Fruit fly (Drosophila melanogaster) whole organism, embryonic: ENCODE data around the gene CG17625.

Source experiments
- Ada2b ChIP-seq: fragments of 200-800 bp; sonication (Bioruptor generic); IDR thresholded peaks from 2 replicates; pipeline ENCODE4 v1.3.6; 2022; ENCODE audit warnings: missing biosample characterization, missing genetic modification characterization
- BtbVII ChIP-seq: fragments of 200-800 bp; sonication (Bioruptor generic); optimal IDR thresholded peaks from 3 replicates; lab custom pipeline; 2017; ENCODE audit warnings: missing biosample characterization, mild to moderate bottlenecking, missing genetic modification characterization
- C15 ChIP-seq: fragments of 200-800 bp; sonication (Bioruptor generic); IDR thresholded peaks from 3 replicates; pipeline ENCODE4 v1.3.6; 2022; ENCODE audit warnings: missing biosample characterization, missing genetic modification characterization
- CG10147 ChIP-seq: fragments of 200-800 bp; sonication (Bioruptor generic); optimal IDR thresholded peaks from 2 replicates; lab custom pipeline; 2019; ENCODE audit warnings: missing biosample characterization, mild to moderate bottlenecking, missing genetic modification characterization, moderate library complexity
- CG10959 ChIP-seq: fragments of 200-800 bp; sonication (Bioruptor generic); IDR thresholded peaks from 2 replicates; pipeline ENCODE4 v1.3.6; 2022; ENCODE audit warnings: missing biosample characterization, missing genetic modification characterization
- CG11398 ChIP-seq: fragments of 200-800 bp; sonication (Bioruptor generic); optimal IDR thresholded peaks from 2 replicates; lab custom pipeline; 2016; ENCODE audit warnings: missing biosample characterization, missing genetic modification characterization
- CG12219 ChIP-seq: fragments of 200-800 bp; sonication (Bioruptor generic); optimal IDR thresholded peaks from 3 replicates; lab custom pipeline; 2018; ENCODE audit warnings: missing biosample characterization, mild to moderate bottlenecking, missing genetic modification characterization
- CG14441 ChIP-seq: fragments of 200-800 bp; sonication (Bioruptor generic); IDR thresholded peaks from 2 replicates; pipeline ENCODE4 v1.3.6; 2022; ENCODE audit warnings: missing biosample characterization, missing genetic modification characterization
- CG14860 ChIP-seq: fragments of 200-800 bp; sonication (Bioruptor generic); IDR thresholded peaks from 3 replicates; pipeline ENCODE4 v1.3.6; 2022; ENCODE audit warnings: missing biosample characterization, missing genetic modification characterization; ENCODE audit not compliant: partially characterized antibody
- CG1602 ChIP-seq: fragments of 200-800 bp; sonication (Bioruptor generic); optimal IDR thresholded peaks from 3 replicates; lab custom pipeline; 2016; ENCODE audit warnings: missing biosample characterization, missing genetic modification characterization
- CG17385 ChIP-seq: fragments of 200-800 bp; sonication (Bioruptor generic); optimal IDR thresholded peaks from 3 replicates; lab custom pipeline; 2018; ENCODE audit warnings: missing biosample characterization, mild to moderate bottlenecking, missing genetic modification characterization
- CG2120 ChIP-seq: fragments of 200-800 bp; sonication (Bioruptor generic); optimal IDR thresholded peaks from 3 replicates; lab custom pipeline; 2016; ENCODE audit warnings: missing biosample characterization, missing genetic modification characterization
- CG2129 ChIP-seq: fragments of 200-800 bp; sonication (Bioruptor generic); IDR thresholded peaks from 2 replicates; pipeline ENCODE4 v1.3.6; 2022; ENCODE audit warnings: missing biosample characterization, missing genetic modification characterization; ENCODE audit not compliant: partially characterized antibody
- CG2202 ChIP-seq: fragments of 200-800 bp; sonication (Bioruptor generic); optimal IDR thresholded peaks from 2 replicates; lab custom pipeline; 2018; ENCODE audit warnings: missing biosample characterization, mild to moderate bottlenecking, missing genetic modification characterization
- CG3995 ChIP-seq: fragments of 200-800 bp; sonication (Bioruptor generic); optimal IDR thresholded peaks from 3 replicates; lab custom pipeline; 2016; ENCODE audit warnings: missing biosample characterization, missing genetic modification characterization
- CG4404 ChIP-seq: fragments of 200-800 bp; sonication (Bioruptor generic); IDR thresholded peaks from 2 replicates; pipeline ENCODE4 v1.3.6; 2022; ENCODE audit warnings: missing biosample characterization, missing genetic modification characterization
- CG6765 ChIP-seq: fragments of 200-800 bp; sonication (Bioruptor generic); optimal IDR thresholded peaks from 3 replicates; lab custom pipeline; 2017; ENCODE audit warnings: missing biosample characterization, mild to moderate bottlenecking, missing genetic modification characterization
- CG8089 ChIP-seq: fragments of 200-800 bp; sonication (Bioruptor generic); optimal IDR thresholded peaks from 3 replicates; lab custom pipeline; 2016; ENCODE audit warnings: missing biosample characterization, missing genetic modification characterization
- CG8478 ChIP-seq: fragments of >200 bp; optimal IDR thresholded peaks from 2 replicates; lab custom pipeline; 2018
- CG9727 ChIP-seq: fragments of 200-800 bp; sonication (Bioruptor generic); optimal IDR thresholded peaks from 3 replicates; lab custom pipeline; 2017; ENCODE audit warnings: missing biosample characterization, mild to moderate bottlenecking, missing genetic modification characterization
- CoRest ChIP-seq: fragments of 200-800 bp; sonication (Bioruptor generic); optimal IDR thresholded peaks from 3 replicates; lab custom pipeline; 2018; ENCODE audit warnings: missing biosample characterization, mild to moderate bottlenecking, missing genetic modification characterization, moderate library complexity
- Ets65A ChIP-seq: fragments of 200-800 bp; sonication (Bioruptor generic); peaks from one replicate; lab custom pipeline; 2016; ENCODE audit warnings: missing biosample characterization, missing genetic modification characterization
- Ets97D ChIP-seq: fragments of 200-800 bp; sonication (Bioruptor generic); optimal IDR thresholded peaks from 3 replicates; lab custom pipeline; 2016; ENCODE audit warnings: missing biosample characterization, missing genetic modification characterization
- GATAe ChIP-seq: fragments of 200-800 bp; sonication (Bioruptor generic); conservative IDR thresholded peaks from 2 replicates; pipeline ENCODE4 v1.3.6; 2022; ENCODE audit warnings: missing biosample characterization, missing genetic modification characterization
- H15 ChIP-seq: fragments of 200-800 bp; sonication (Bioruptor generic); IDR thresholded peaks from 3 replicates; pipeline ENCODE4 v1.3.6; 2022; ENCODE audit warnings: missing biosample characterization, missing genetic modification characterization
- Lhr ChIP-seq: fragments of 200-800 bp; sonication (Bioruptor generic); optimal IDR thresholded peaks from 3 replicates; lab custom pipeline; 2017; ENCODE audit warnings: mild to moderate bottlenecking, missing biosample characterization, missing genetic modification reagents, missing genetic modification characterization
- Ravus ChIP-seq: fragments of 200-800 bp; sonication (Bioruptor generic); IDR thresholded peaks from 2 replicates; pipeline ENCODE4 v1.3.6; 2022; ENCODE audit warnings: missing biosample characterization, missing genetic modification characterization
- Side ChIP-seq: fragments of 200-800 bp; sonication (Bioruptor generic); optimal IDR thresholded peaks from 2 replicates; lab custom pipeline; 2016; ENCODE audit warnings: missing biosample characterization, missing genetic modification characterization
- Spps ChIP-seq: fragments of 200-800 bp; sonication (Bioruptor generic); optimal IDR thresholded peaks from 2 replicates; lab custom pipeline; 2018; ENCODE audit warnings: missing biosample characterization, mild to moderate bottlenecking, missing genetic modification characterization
- Taf1 ChIP-seq: fragments of 200-800 bp; sonication (Bioruptor generic); IDR thresholded peaks from 2 replicates; pipeline ENCODE4 v1.3.6; 2022; ENCODE audit warnings: missing biosample characterization, missing genetic modification characterization
- Vsx1 ChIP-seq: fragments of 200-800 bp; sonication (Bioruptor generic); optimal IDR thresholded peaks from 2 replicates; lab custom pipeline; 2017; ENCODE audit warnings: missing biosample characterization, mild to moderate bottlenecking, missing genetic modification characterization, missing genetic modification reagents
- Xbp1 ChIP-seq: fragments of 200-800 bp; sonication (Bioruptor generic); optimal IDR thresholded peaks from 3 replicates; lab custom pipeline; 2016; ENCODE audit warnings: missing biosample characterization, mild to moderate bottlenecking, missing genetic modification characterization
- Xrp1 ChIP-seq: fragments of 200-800 bp; sonication (Bioruptor generic); IDR thresholded peaks from 2 replicates; pipeline ENCODE4 v1.3.6; 2022; ENCODE audit warnings: missing biosample characterization, missing genetic modification characterization
- ab ChIP-seq: fragments of 200-800 bp; sonication (Bioruptor generic); optimal IDR thresholded peaks from 2 replicates; lab custom pipeline; 2016; ENCODE audit warnings: missing biosample characterization, missing genetic modification characterization
- ac ChIP-seq: fragments of 200-800 bp; sonication (Bioruptor generic); optimal IDR thresholded peaks from 3 replicates; lab custom pipeline; 2017; ENCODE audit warnings: missing biosample characterization, mild to moderate bottlenecking, missing genetic modification characterization
- ap ChIP-seq: fragments of 200-800 bp; sonication (Bioruptor generic); IDR thresholded peaks from 2 replicates; pipeline ENCODE4 v1.3.6; 2022; ENCODE audit warnings: missing biosample characterization, missing genetic modification characterization
- cas ChIP-seq: fragments of 200-800 bp; sonication (Bioruptor generic); IDR thresholded peaks from 2 replicates; pipeline ENCODE4 v1.3.6; 2022; ENCODE audit warnings: missing biosample characterization, missing genetic modification characterization
- crol ChIP-seq: fragments of 200-800 bp; sonication (Bioruptor generic); IDR thresholded peaks from 2 replicates; pipeline ENCODE4 v1.3.6; 2022; ENCODE audit warnings: missing biosample characterization, missing genetic modification characterization
- crp ChIP-seq, 2 experiments: fragments of 200-800 bp; sonication (Bioruptor generic); optimal IDR thresholded peaks; 2 replicates in 1 of 2; 3 replicates in 1 of 2; lab custom pipeline; 2017; ENCODE audit warnings: missing biosample characterization in 2 of 2, missing genetic modification characterization in 2 of 2, mild to moderate bottlenecking in 1 of 2, moderate library complexity in 1 of 2
- dan ChIP-seq: fragments of 200-800 bp; sonication (Bioruptor generic); IDR thresholded peaks from 2 replicates; pipeline ENCODE4 v1.3.6; 2022; ENCODE audit warnings: missing biosample characterization, missing genetic modification characterization
- grn ChIP-seq: fragments of 200-800 bp; sonication (Bioruptor generic); optimal IDR thresholded peaks from 3 replicates; lab custom pipeline; 2017; ENCODE audit warnings: missing biosample characterization, missing genetic modification characterization
- klu ChIP-seq: fragments of 200-800 bp; sonication (Bioruptor generic); IDR thresholded peaks from 2 replicates; pipeline ENCODE4 v1.3.6; 2022; ENCODE audit warnings: missing biosample characterization, missing genetic modification characterization
- lmd ChIP-seq: fragments of 200-800 bp; sonication (Bioruptor generic); IDR thresholded peaks from 2 replicates; pipeline ENCODE4 v1.3.6; 2022; ENCODE audit warnings: missing biosample characterization, missing genetic modification characterization
- salm ChIP-seq: fragments of 200-800 bp; sonication (Bioruptor generic); optimal IDR thresholded peaks from 2 replicates; lab custom pipeline; 2018; ENCODE audit warnings: missing biosample characterization, mild to moderate bottlenecking, missing genetic modification characterization
- sima ChIP-seq: fragments of 200-800 bp; sonication (Bioruptor generic); optimal IDR thresholded peaks from 2 replicates; lab custom pipeline; 2016; ENCODE audit warnings: missing biosample characterization, missing genetic modification characterization
- slp2 ChIP-seq: fragments of 200-800 bp; sonication (Bioruptor generic); optimal IDR thresholded peaks from 2 replicates; lab custom pipeline; 2016; ENCODE audit warnings: missing biosample characterization, missing genetic modification characterization
- sna ChIP-seq: fragments of 200-800 bp; sonication (Bioruptor generic); IDR thresholded peaks from 2 replicates; pipeline ENCODE4 v1.3.6; 2022; ENCODE audit warnings: missing biosample characterization, missing genetic modification characterization; ENCODE audit not compliant: partially characterized antibody
- sr ChIP-seq: fragments of 200-800 bp; sonication (Bioruptor generic); IDR thresholded peaks from 3 replicates; pipeline ENCODE4 v1.3.6; 2022; ENCODE audit warnings: missing biosample characterization, missing genetic modification characterization
- tin ChIP-seq: fragments of 200-800 bp; sonication (Bioruptor generic); optimal IDR thresholded peaks from 3 replicates; lab custom pipeline; 2016; ENCODE audit warnings: missing biosample characterization, missing genetic modification characterization
- unpg ChIP-seq: fragments of 200-800 bp; sonication (Bioruptor generic); optimal IDR thresholded peaks from 3 replicates; lab custom pipeline; 2018; ENCODE audit warnings: missing biosample characterization, mild to moderate bottlenecking, missing genetic modification characterization, moderate library complexity
- usp ChIP-seq: fragments of >200 bp; optimal IDR thresholded peaks from 2 replicates; lab custom pipeline; 2017; ENCODE audit warnings: missing biosample characterization, missing genetic modification characterization
- z ChIP-seq: fragments of 200-800 bp; sonication (Bioruptor generic); IDR thresholded peaks from 3 replicates; pipeline ENCODE4 v1.3.6; 2022; ENCODE audit warnings: missing biosample characterization, missing genetic modification characterization
- zfh2 ChIP-seq: fragments of 200-800 bp; sonication (Bioruptor generic); optimal IDR thresholded peaks from 2 replicates; lab custom pipeline; 2016; ENCODE audit warnings: missing biosample characterization, missing genetic modification characterization

Gene CG17625

dm6 chr3R:22663115-22663514, 23.5 kb upstream of the CG17625 start (continued):
- TF ChIP-seq salm (no peak), slp2 (GFP tag; lab: Kevin White, UChicago) (peak; percentile 20), sr (GFP tag; lab: Robert Waterston, UW) (no peak), ab (GFP tag; lab: Kevin White, UChicago) (no peak), CG17385 (GFP tag; lab: Kevin White, UChicago) (peak; percentile 62), CG2129 (no peak), tin (GFP tag; lab: Kevin White, UChicago) (peak; percentile 44), usp (GFP tag; lab: Kevin White, UChicago) (no peak), Side (GFP tag; lab: Kevin White, UChicago) (peak; percentile 38), cas (GFP tag; lab: Robert Waterston, UW) (no peak), Taf1 (GFP tag; lab: Robert Waterston, UW) (no peak), sna (GFP tag; lab: Robert Waterston, UW) (no peak), CG8089 (GFP tag; lab: Kevin White, UChicago) (peak; percentile 13), Xrp1 (no peak; the same call in 1 of the 2 replicates), Ets97D (GFP tag; lab: Kevin White, UChicago) (no peak), BtbVII (GFP tag; lab: Kevin White, UChicago) (peak; percentile 55), crp (GFP tag; optimal IDR thresholded peaks at IDR 0.05; lab: Kevin White, UChicago) (no peak), CG1602 (peak; percentile 57), Ets65A (GFP tag; lab: Kevin White, UChicago) (peak; percentile 93), CG2202 (no peak), sima (GFP tag; lab: Kevin White, UChicago) (no peak), CG14860 (GFP tag; lab: Robert Waterston, UW) (no peak), Spps (tag; lab: Kevin White, UChicago) (no peak), CG12219 (peak; percentile 57), Lhr (GFP tag; lab: Kevin White, UChicago) (peak; percentile 5), CoRest (tag; lab: Kevin White, UChicago) (peak; percentile 69), zfh2 (GFP tag; lab: Kevin White, UChicago) (no peak), crol (GFP tag; lab: Robert Waterston, UW) (no peak), CG6765 (no peak), CG14441 (peak; percentile 40; the same call in 1 of the 2 replicates), Xbp1 (GFP tag; lab: Kevin White, UChicago) (peak; percentile 73), C15 (GFP tag; lab: Robert Waterston, UW) (no peak), z (GFP tag; lab: Robert Waterston, UW) (no peak), CG9727 (GFP tag; lab: Kevin White, UChicago) (peak; percentile 55), CG4404 (peak; percentile 47), Ada2b (GFP tag; lab: Robert Waterston, UW) (peak; percentile 63; the same call in 1 of the 2 replicates), ap (GFP tag; lab: Robert Waterston, UW) (peak; percentile 77), unpg (GFP tag; lab: Kevin White, UChicago) (peak; percentile 77), CG3995 (no peak), grn (GFP tag; lab: Kevin White, UChicago) (no peak), dan (GFP tag; lab: Robert Waterston, UW) (no peak), H15 (GFP tag; lab: Robert Waterston, UW) (0 out of 3 replicates have a peak, but pooled peaks have one; percentile 50), CG10147 (GFP tag; lab: Kevin White, UChicago) (peak; percentile 72), CG2120 (GFP tag; lab: Kevin White, UChicago) (peak; percentile 81), klu (GFP tag; lab: Robert Waterston, UW) (no peak), lmd (GFP tag; lab: Robert Waterston, UW) (peak; percentile 62), CG11398 (GFP tag; lab: Kevin White, UChicago) (no peak), CG10959 (GFP tag; lab: Robert Waterston, UW) (peak; percentile 40), CG8478 (no peak), GATAe (GFP tag; lab: Robert Waterston, UW) (no peak; the same call in 1 of the 2 replicates), Ravus (GFP tag; lab: Robert Waterston, UW) (peak; percentile 12; the same call in 1 of the 2 replicates), ac (GFP tag; lab: Kevin White, UChicago) (no peak), Vsx1 (GFP tag; lab: Kevin White, UChicago) (peak; percentile 8)
